Fruit fly (Drosophila melanogaster) whole organism, embryonic: ENCODE results near the gene Nepl18.

Experiments
- Antp ChIP-seq: fragments of 200-800 bp; sonication (Bioruptor generic); optimal IDR thresholded peaks from 3 replicates; lab custom pipeline; 2016; ENCODE audit warnings: missing biosample characterization, missing genetic modification characterization
- CG1024 ChIP-seq: fragments of 200-800 bp; sonication (Bioruptor generic); IDR thresholded peaks from 2 replicates; pipeline ENCODE4 v1.3.6; 2022; ENCODE audit warnings: missing biosample characterization, missing genetic modification characterization
- CG11085 ChIP-seq: fragments of 200-800 bp; sonication (Bioruptor generic); IDR thresholded peaks from 2 replicates; pipeline ENCODE4 v1.3.6; 2022; ENCODE audit warnings: missing biosample characterization, missing genetic modification characterization
- CG12219 ChIP-seq: fragments of 200-800 bp; sonication (Bioruptor generic); optimal IDR thresholded peaks from 3 replicates; lab custom pipeline; 2018; ENCODE audit warnings: missing biosample characterization, mild to moderate bottlenecking, missing genetic modification characterization
- CG12299 ChIP-seq: fragments of 200-800 bp; sonication (Bioruptor generic); optimal IDR thresholded peaks from 2 replicates; lab custom pipeline; 2018; ENCODE audit warnings: missing biosample characterization, mild to moderate bottlenecking, missing genetic modification characterization
- CG12391 ChIP-seq: fragments of 200-800 bp; sonication (Bioruptor generic); optimal IDR thresholded peaks from 3 replicates; lab custom pipeline; 2018; ENCODE audit warnings: missing biosample characterization, mild to moderate bottlenecking, missing genetic modification characterization, moderate library complexity
- CG13296 ChIP-seq: fragments of 200-800 bp; sonication (Bioruptor generic); optimal IDR thresholded peaks from 3 replicates; lab custom pipeline; 2018; ENCODE audit warnings: missing biosample characterization, mild to moderate bottlenecking, missing genetic modification characterization
- CG17385 ChIP-seq: fragments of 200-800 bp; sonication (Bioruptor generic); optimal IDR thresholded peaks from 3 replicates; lab custom pipeline; 2018; ENCODE audit warnings: missing biosample characterization, mild to moderate bottlenecking, missing genetic modification characterization
- CG18599 ChIP-seq: fragments of 200-800 bp; sonication (Bioruptor generic); optimal IDR thresholded peaks from 3 replicates; lab custom pipeline; 2017; ENCODE audit warnings: missing biosample characterization, missing genetic modification characterization, mild to moderate bottlenecking, moderate library complexity, missing genetic modification reagents
- CG32767 ChIP-seq: fragments of 200-800 bp; sonication (Bioruptor generic); IDR thresholded peaks from 2 replicates; pipeline ENCODE4 v1.3.6; 2022; ENCODE audit warnings: missing biosample characterization, missing genetic modification characterization
- CG43689 ChIP-seq: fragments of 200-800 bp; sonication (Bioruptor generic); IDR thresholded peaks from 2 replicates; pipeline ENCODE4 v1.3.6; 2022; ENCODE audit warnings: missing biosample characterization, missing genetic modification characterization
- CG4730 ChIP-seq: fragments of 200-800 bp; sonication (Bioruptor generic); IDR thresholded peaks from 2 replicates; pipeline ENCODE4 v1.3.6; 2022; ENCODE audit warnings: missing biosample characterization, missing genetic modification characterization
- CG8290 ChIP-seq, 3 experiments: fragments of 200-800 bp; sonication (Bioruptor generic); optimal IDR thresholded peaks; 2 replicates each; lab custom pipeline; 2016 to 2019; ENCODE audit warnings: missing biosample characterization in 3 of 3, missing genetic modification characterization in 3 of 3, mild to moderate bottlenecking in 2 of 3, moderate library complexity in 1 of 3
- CG8359 ChIP-seq: fragments of 200-800 bp; sonication (Bioruptor generic); optimal IDR thresholded peaks from 2 replicates; lab custom pipeline; 2017; ENCODE audit warnings: missing biosample characterization, mild to moderate bottlenecking, missing genetic modification characterization, borderline replicate concordance
- CG8944 ChIP-seq: fragments of 200-800 bp; sonication (Bioruptor generic); optimal IDR thresholded peaks from 3 replicates; lab custom pipeline; 2016; ENCODE audit warnings: missing biosample characterization, missing genetic modification characterization
- Camta ChIP-seq: fragments of 200-800 bp; sonication (Bioruptor generic); optimal IDR thresholded peaks from 2 replicates; lab custom pipeline; 2016; ENCODE audit warnings: missing biosample characterization, missing genetic modification characterization
- D19B ChIP-seq: fragments of 200-800 bp; sonication (Bioruptor generic); optimal IDR thresholded peaks from 2 replicates; lab custom pipeline; 2017; ENCODE audit warnings: missing biosample characterization, mild to moderate bottlenecking, missing genetic modification characterization
- Dad ChIP-seq: fragments of 200-800 bp; sonication (Bioruptor generic); optimal IDR thresholded peaks from 3 replicates; lab custom pipeline; 2016; ENCODE audit warnings: missing biosample characterization, missing genetic modification characterization
- Doc2 ChIP-seq: fragments of 200-800 bp; sonication (Bioruptor generic); IDR thresholded peaks from 2 replicates; pipeline ENCODE4 v1.3.6; 2022; ENCODE audit warnings: missing biosample characterization, missing genetic modification characterization
- Dp ChIP-seq: fragments of 200-800 bp; sonication (Bioruptor generic); optimal IDR thresholded peaks from 2 replicates; lab custom pipeline; 2018; ENCODE audit warnings: missing biosample characterization, mild to moderate bottlenecking, missing genetic modification characterization, moderate library complexity
- E2f1 ChIP-seq: fragments of 200-800 bp; sonication (Bioruptor generic); IDR thresholded peaks from 2 replicates; pipeline ENCODE4 v1.3.6; 2022; ENCODE audit warnings: missing biosample characterization, missing genetic modification characterization
- H15 ChIP-seq: fragments of 200-800 bp; sonication (Bioruptor generic); IDR thresholded peaks from 3 replicates; pipeline ENCODE4 v1.3.6; 2022; ENCODE audit warnings: missing biosample characterization, missing genetic modification characterization
- H2.0 ChIP-seq: fragments of 200-800 bp; sonication (Bioruptor generic); IDR thresholded peaks from 2 replicates; pipeline ENCODE4 v1.3.6; 2022; ENCODE audit warnings: missing biosample characterization, missing genetic modification characterization
- Lim3 ChIP-seq: fragments of 200-800 bp; sonication (Bioruptor generic); IDR thresholded peaks from 2 replicates; pipeline ENCODE4 v1.3.6; 2022; ENCODE audit warnings: missing biosample characterization, missing genetic modification characterization
- MESR4 ChIP-seq: fragments of 200-800 bp; sonication (Bioruptor generic); optimal IDR thresholded peaks from 2 replicates; lab custom pipeline; 2018; ENCODE audit warnings: missing biosample characterization, mild to moderate bottlenecking, missing genetic modification characterization, moderate library complexity
- Mad ChIP-seq: fragments of 200-800 bp; sonication (Bioruptor generic); optimal IDR thresholded peaks from 2 replicates; lab custom pipeline; 2016; ENCODE audit warnings: missing biosample characterization, missing genetic modification characterization
- Mes4 ChIP-seq: fragments of 200-800 bp; sonication (Bioruptor generic); optimal IDR thresholded peaks from 2 replicates; lab custom pipeline; 2016; ENCODE audit warnings: missing biosample characterization, missing genetic modification characterization
- Ptx1 ChIP-seq: fragments of 200-800 bp; sonication (Bioruptor generic); IDR thresholded peaks from 2 replicates; pipeline ENCODE4 v1.3.6; 2022; ENCODE audit warnings: missing biosample characterization, missing genetic modification characterization
- Spps ChIP-seq: fragments of 200-800 bp; sonication (Bioruptor generic); optimal IDR thresholded peaks from 2 replicates; lab custom pipeline; 2018; ENCODE audit warnings: missing biosample characterization, mild to moderate bottlenecking, missing genetic modification characterization
- bigmax ChIP-seq: fragments of 200-800 bp; sonication (Bioruptor generic); optimal IDR thresholded peaks from 2 replicates; lab custom pipeline; 2018; ENCODE audit warnings: missing biosample characterization, mild to moderate bottlenecking, missing genetic modification characterization
- cwo ChIP-seq: fragments of 200-800 bp; sonication (Bioruptor generic); optimal IDR thresholded peaks from 3 replicates; lab custom pipeline; 2017; ENCODE audit warnings: missing biosample characterization, missing genetic modification characterization, mild to moderate bottlenecking, moderate library complexity, missing genetic modification reagents
- fd102C ChIP-seq: fragments of 200-800 bp; sonication (Bioruptor generic); optimal IDR thresholded peaks from 2 replicates; lab custom pipeline; 2018; ENCODE audit warnings: missing biosample characterization, mild to moderate bottlenecking, missing genetic modification characterization, moderate library complexity
- gce ChIP-seq: fragments of 200-800 bp; sonication (Bioruptor generic); IDR thresholded peaks from 3 replicates; pipeline ENCODE4 v1.3.6; 2022; ENCODE audit warnings: missing biosample characterization, missing genetic modification characterization
- jigr1 ChIP-seq: fragments of 200-800 bp; sonication (Bioruptor generic); IDR thresholded peaks from 3 replicates; pipeline ENCODE4 v1.3.6; 2022; ENCODE audit warnings: missing biosample characterization, missing genetic modification characterization
- lola ChIP-seq, 3 experiments: fragments of >200 bp in 2 of 3; fragments of 200-800 bp in 1 of 3; sonication (Bioruptor generic) in 1 of 3; optimal IDR thresholded peaks; 2 replicates each; lab custom pipeline; 2017 to 2019; ENCODE audit warnings: missing biosample characterization in 3 of 3, missing genetic modification characterization in 3 of 3, mild to moderate bottlenecking in 1 of 3, moderate library complexity in 1 of 3
- maf-S ChIP-seq: fragments of 200-800 bp; sonication (Bioruptor generic); optimal IDR thresholded peaks from 2 replicates; lab custom pipeline; 2016; ENCODE audit warnings: missing biosample characterization, missing genetic modification characterization
- mirr ChIP-seq: fragments of 200-800 bp; sonication (Bioruptor generic); optimal IDR thresholded peaks from 3 replicates; lab custom pipeline; 2018; ENCODE audit warnings: missing biosample characterization, mild to moderate bottlenecking, missing genetic modification characterization
- nau ChIP-seq: fragments of 200-800 bp; sonication (Bioruptor generic); optimal IDR thresholded peaks from 3 replicates; lab custom pipeline; 2017; ENCODE audit warnings: missing biosample characterization, mild to moderate bottlenecking, missing genetic modification characterization, missing genetic modification reagents
- sima ChIP-seq: fragments of 200-800 bp; sonication (Bioruptor generic); optimal IDR thresholded peaks from 2 replicates; lab custom pipeline; 2016; ENCODE audit warnings: missing biosample characterization, missing genetic modification characterization
- sisA ChIP-seq: fragments of 200-800 bp; sonication (Bioruptor generic); IDR thresholded peaks from 2 replicates; pipeline ENCODE4 v1.3.6; 2022; ENCODE audit warnings: missing biosample characterization, missing genetic modification characterization
- slbo ChIP-seq: fragments of 200-800 bp; sonication (Bioruptor generic); IDR thresholded peaks from 2 replicates; pipeline ENCODE4 v1.3.6; 2022; ENCODE audit warnings: missing biosample characterization, missing genetic modification characterization
- sna ChIP-seq: fragments of 200-800 bp; sonication (Bioruptor generic); IDR thresholded peaks from 2 replicates; pipeline ENCODE4 v1.3.6; 2022; ENCODE audit warnings: missing biosample characterization, missing genetic modification characterization; ENCODE audit not compliant: partially characterized antibody
- so ChIP-seq: fragments of 200-800 bp; sonication (Bioruptor generic); IDR thresholded peaks from 3 replicates; pipeline ENCODE4 v1.3.6; 2022; ENCODE audit warnings: missing biosample characterization, missing genetic modification characterization
- stwl ChIP-seq: fragments of 200-800 bp; sonication (Bioruptor generic); optimal IDR thresholded peaks from 3 replicates; lab custom pipeline; 2018; ENCODE audit warnings: missing biosample characterization, mild to moderate bottlenecking, missing genetic modification characterization, moderate library complexity
- twi ChIP-seq: fragments of 200-800 bp; optimal IDR thresholded peaks from 2 replicates; lab custom pipeline; 2019; ENCODE audit warnings: missing biosample characterization, mild to moderate bottlenecking, missing genetic modification characterization, moderate library complexity
- tx ChIP-seq: fragments of 200-800 bp; sonication (Bioruptor generic); optimal IDR thresholded peaks from 2 replicates; lab custom pipeline; 2016; ENCODE audit warnings: missing biosample characterization, missing genetic modification characterization
- vnd ChIP-seq: fragments of 200-800 bp; sonication (Bioruptor generic); IDR thresholded peaks from 3 replicates; pipeline ENCODE4 v1.3.6; 2022; ENCODE audit warnings: missing biosample characterization, missing genetic modification characterization; ENCODE audit not compliant: partially characterized antibody
- wdn ChIP-seq: fragments of 200-800 bp; sonication (Bioruptor generic); IDR thresholded peaks from 2 replicates; pipeline ENCODE4 v1.3.6; 2022; ENCODE audit warnings: missing biosample characterization, missing genetic modification characterization

The Nepl18 gene

dm6 chr3R:28880066-28880842 is 4.8 kb downstream of the Nepl18 start, which contains the start of the genes Nepl19 and Nepl20 (continued):
- TF ChIP-seq Doc2 (GFP tag; lab: Robert Waterston, UW), result peak; percentile 44; the same call in 1 of the 2 replicates
- peak; percentile 50 for TF ChIP-seq twi (tag; lab: Kevin White, UChicago)
- TF ChIP-seq so (GFP tag; lab: Robert Waterston, UW), result peak; percentile 68; the same call in 1 of the 3 replicates
- no peak for TF ChIP-seq sna
- peak; percentile 33 for TF ChIP-seq D19B (GFP tag; lab: Kevin White, UChicago)
- no peak for TF ChIP-seq vnd
- peak; percentile 79 for TF ChIP-seq CG4730 (GFP tag; lab: Robert Waterston, UW)
- TF ChIP-seq CG12391, result peak; percentile 81
- peak; percentile 74 for TF ChIP-seq CG13296 (GFP tag; lab: Kevin White, UChicago)
- no peak for TF ChIP-seq bigmax (GFP tag; lab: Kevin White, UChicago)
- peak; percentile 45 for TF ChIP-seq Dad
- peak; percentile 64 for TF ChIP-seq Spps (tag; lab: Kevin White, UChicago)
- TF ChIP-seq CG1024 (GFP tag; lab: Robert Waterston, UW), result peak; percentile 67
- TF ChIP-seq CG32767, result peak; percentile 67; the same call in 1 of the 2 replicates
- TF ChIP-seq Camta (GFP tag; lab: Kevin White, UChicago), result peak; percentile 40
- TF ChIP-seq CG43689 (GFP tag; lab: Robert Waterston, UW), result peak; percentile 28; the same call in 1 of the 2 replicates
- peak; percentile 45; the same call in 1 of the 3 replicates for TF ChIP-seq jigr1 (GFP tag; lab: Robert Waterston, UW)
- peak; percentile 86 for TF ChIP-seq H15 (GFP tag; lab: Robert Waterston, UW)
- TF ChIP-seq sisA, result peak; percentile 80
- TF ChIP-seq CG8359, result peak; percentile 55
- TF ChIP-seq cwo (GFP tag; lab: Kevin White, UChicago), result peak; percentile 86
- TF ChIP-seq sima (GFP tag; lab: Kevin White, UChicago), result no peak
- peak; percentile 73 for TF ChIP-seq CG17385 (GFP tag; lab: Kevin White, UChicago)
- TF ChIP-seq Mad, result peak; percentile 69
- TF ChIP-seq H2.0, result peak; percentile 69
- TF ChIP-seq CG11085, result peak; percentile 61
- TF ChIP-seq Dp (GFP tag; lab: Kevin White, UChicago), result no peak
- TF ChIP-seq CG12219, result peak; percentile 75
- TF ChIP-seq CG8290 (GFP tag; optimal IDR thresholded peaks at IDR 0.05; lab: Kevin White, UChicago), result no peak
- TF ChIP-seq CG8290 (tag; optimal IDR thresholded peaks at IDR 0.05; lab: Kevin White, UChicago), result peak in 1 of 2 experiments; percentile 92
- peak; percentile 86 for TF ChIP-seq Ptx1 (GFP tag; lab: Robert Waterston, UW)
- TF ChIP-seq fd102C, result no peak
- TF ChIP-seq maf-S (GFP tag; lab: Kevin White, UChicago), result no peak
- TF ChIP-seq nau (GFP tag; lab: Kevin White, UChicago), result no peak
- no peak for TF ChIP-seq stwl (tag; lab: Kevin White, UChicago)
- peak in 1 of 3 experiments; percentile 68 for TF ChIP-seq lola (GFP tag; optimal IDR thresholded peaks at IDR 0.05; lab: Kevin White, UChicago)
- peak; percentile 74 for TF ChIP-seq wdn
- TF ChIP-seq CG8944 (GFP tag; lab: Kevin White, UChicago), result peak; percentile 14
- TF ChIP-seq Lim3 (GFP tag; lab: Robert Waterston, UW), result no peak; the same call in 1 of the 2 replicates
- no peak for TF ChIP-seq tx (GFP tag; lab: Kevin White, UChicago)
- peak; percentile 84 for TF ChIP-seq slbo (GFP tag; lab: Robert Waterston, UW)
- peak; percentile 68 for TF ChIP-seq CG12299
- TF ChIP-seq CG18599, result peak; percentile 94
- no peak for TF ChIP-seq mirr (GFP tag; lab: Kevin White, UChicago)
- TF ChIP-seq MESR4 (GFP tag; lab: Kevin White, UChicago), result peak; percentile 13
- TF ChIP-seq Mes4 (GFP tag; lab: Kevin White, UChicago), result peak; percentile 15
- TF ChIP-seq E2f1 (GFP tag; lab: Robert Waterston, UW), result peak; percentile 82
- peak; percentile 20 for TF ChIP-seq Antp (GFP tag; lab: Kevin White, UChicago)
- peak; percentile 78 for TF ChIP-seq gce (GFP tag; lab: Robert Waterston, UW)
